Worm (Caenorhabditis elegans) whole organism, L2 larva: Measurements from ENCODE around the gene fbxb-104.

Experiments
- R02D3.7 ChIP-seq: fragments of 150-350 bp; optimal IDR thresholded peaks from 2 replicates; lab custom pipeline; 2014; ENCODE audit warnings: missing biosample characterization, missing genetic modification characterization
- ama-1 ChIP-seq: fragments of 150-350 bp; optimal IDR thresholded peaks from 2 replicates; lab custom pipeline; 2018; ENCODE audit warnings: inconsistent platforms
- mab-5 ChIP-seq: fragments of 150-350 bp; optimal IDR thresholded peaks from 2 replicates; lab custom pipeline; 2014; ENCODE audit warnings: missing biosample characterization, missing genetic modification characterization
- nhr-6 ChIP-seq: fragments of 150-350 bp; optimal IDR thresholded peaks from 2 replicates; lab custom pipeline; 2014; ENCODE audit warnings: missing biosample characterization, missing genetic modification characterization
- snpc-4 ChIP-seq: fragments of 150-350 bp; optimal IDR thresholded peaks from 2 replicates; lab custom pipeline; 2014; ENCODE audit warnings: missing biosample characterization, missing genetic modification characterization
- ztf-11 ChIP-seq: sonication (generic microtip); optimal IDR thresholded peaks from 2 replicates; lab custom pipeline; 2017; ENCODE audit warnings: missing biosample characterization, missing genetic modification characterization

DNA sequence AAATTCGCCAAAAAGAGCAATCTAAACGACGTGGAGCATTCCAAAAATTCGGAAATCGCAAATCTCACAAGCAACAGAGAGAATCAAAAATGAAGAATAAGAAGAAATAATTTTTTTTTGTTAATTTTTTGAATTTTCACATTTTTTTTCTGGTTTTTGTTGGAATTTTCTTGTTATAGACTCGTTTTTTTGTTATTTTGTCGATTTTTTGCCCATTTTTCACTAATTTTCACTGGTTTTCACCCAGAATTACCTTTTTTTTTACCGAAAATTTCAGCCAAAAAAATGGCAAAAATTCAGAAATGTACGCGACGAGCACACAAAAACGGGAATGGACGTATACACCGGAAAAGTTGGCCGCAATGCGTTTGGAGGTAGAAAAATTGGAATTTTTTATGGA, 27.6 kb upstream of the fbxb-104 start, which contains the start of gene cyh-1:
- no peak for TF ChIP-seq R02D3.7 (tag; lab: Kevin White, UChicago)
- TF ChIP-seq snpc-4, result no peak
- TF ChIP-seq mab-5 (tag; lab: Kevin White, UChicago), result no peak
- TF ChIP-seq ztf-11 (tag; lab: Kevin White, UChicago), result no peak
- no peak for TF ChIP-seq nhr-6 (tag; lab: Kevin White, UChicago)
- no peak for TF ChIP-seq ama-1 (lab: Kevin White, UChicago)
